Worm (Caenorhabditis elegans) whole organism, early embryonic: Measurements from ENCODE around the gene srh-119.

Experiments used
- aly-1 ChIP-seq: sonication (generic microtip); optimal IDR thresholded peaks from 2 replicates; lab custom pipeline; 2016; ENCODE audit warnings: missing genetic modification characterization, missing compliant biosample characterization
- ama-1 ChIP-seq: fragments of 150-350 bp; optimal IDR thresholded peaks from 2 replicates; lab custom pipeline; 2014
- ceh-13 ChIP-seq: fragments of 200-800 bp; sonication (Bioruptor generic); optimal IDR thresholded peaks from 2 replicates; lab custom pipeline; 2018; ENCODE audit warnings: mild to moderate bottlenecking, missing genetic modification characterization, missing compliant biosample characterization
- ceh-36 ChIP-seq: sonication (generic microtip); optimal IDR thresholded peaks from 2 replicates; lab custom pipeline; 2016; ENCODE audit warnings: missing genetic modification characterization, inconsistent platforms, missing compliant biosample characterization
- hmbx-1 ChIP-seq: sonication (generic microtip); optimal IDR thresholded peaks from 2 replicates; lab custom pipeline; 2016; ENCODE audit warnings: mild to moderate bottlenecking, missing genetic modification characterization, missing compliant biosample characterization
- pes-1 ChIP-seq: fragments of 200-800 bp; sonication (Bioruptor generic); IDR thresholded peaks from 2 replicates; pipeline ENCODE4 v1.3.6; 2022; ENCODE audit warnings: missing genetic modification reagents, missing genetic modification characterization, missing compliant biosample characterization
- sea-1 ChIP-seq: fragments of 200-800 bp; sonication (Bioruptor generic); conservative IDR thresholded peaks from 2 replicates; pipeline ENCODE4 v1.3.6; 2022; ENCODE audit warnings: missing genetic modification characterization, missing compliant biosample characterization
- tra-4 ChIP-seq: sonication (generic microtip); optimal IDR thresholded peaks from 2 replicates; lab custom pipeline; 2017; ENCODE audit warnings: missing genetic modification characterization, missing compliant biosample characterization

ce11 chrV:16987783-16988182 lies 15.5 kb downstream of the srh-119 start:
- TF ChIP-seq ama-1 (lab: Kevin White, UChicago): no peak
- no peak for TF ChIP-seq ceh-13 (GFP tag; lab: Kevin White, UChicago)
- TF ChIP-seq hmbx-1 (tag; lab: Kevin White, UChicago): no peak
- TF ChIP-seq tra-4 (tag; lab: Kevin White, UChicago): no peak
- TF ChIP-seq ceh-36: no peak
- TF ChIP-seq aly-1: no peak
- TF ChIP-seq pes-1 (GFP tag; lab: Robert Waterston, UW): no peak
- TF ChIP-seq sea-1: no peak
